Fruit fly (Drosophila melanogaster) whole organism, larva: ENCODE results near the gene IntS4.

Experiments
- noc ChIP-seq: fragments of 200-800 bp; sonication (Bioruptor generic); optimal IDR thresholded peaks from 3 replicates; lab custom pipeline; 2019; ENCODE audit warnings: missing biosample characterization, mild to moderate bottlenecking, missing genetic modification characterization, moderate library complexity

IntS4 gene

dm6 chrX:8572939-8573594 is 14.5 kb upstream of the IntS4 start, which contains the start of gene spirit:
spirit (minus strand) TSS chrX:8573593.
- TF ChIP-seq noc (tag; lab: Kevin White, UChicago) = no peak

dm6 chrX:8571936-8572335 is 13.4 kb upstream of the IntS4 start:
- TF ChIP-seq noc (tag; lab: Kevin White, UChicago) = no peak

- no peak for TF ChIP-seq noc (tag; lab: Kevin White, UChicago)
Observed at dm6 chrX:8570848-8571247, 12.3 kb upstream of the IntS4 start, which contains the start of gene CG12111. CG12111 (minus strand) TSS chrX:8570948.

- TF ChIP-seq noc (tag; lab: Kevin White, UChicago) = no peak
Observed at dm6 chrX:8569639-8570038, 11.1 kb upstream of the IntS4 start.

- no peak for TF ChIP-seq noc (tag; lab: Kevin White, UChicago)
Observed at dm6 chrX:8569038-8569437, 10.5 kb upstream of the IntS4 start.

- no peak for TF ChIP-seq noc (tag; lab: Kevin White, UChicago)
Observed at dm6 chrX:8561404-8562397, 3.1 kb upstream of the IntS4 start.

- TF ChIP-seq noc (tag; lab: Kevin White, UChicago) = peak; percentile 35
Observed at dm6 chrX:8560087-8560999, 1.8 kb upstream of the IntS4 start, which contains the start of the genes CG12112 and Trf4-1. CG12112 (minus strand) TSS chrX:8560192. Trf4-1 (plus strand) TSS chrX:8560322.

dm6 chrX:8554303-8554702 is 4.3 kb downstream of the IntS4 start:
- no peak for TF ChIP-seq noc (tag; lab: Kevin White, UChicago)

dm6 chrX:8542728-8543127 is 15.9 kb downstream of the IntS4 start:
- no peak for TF ChIP-seq noc (tag; lab: Kevin White, UChicago)

dm6 chrX:8541985-8542384 is 16.6 kb downstream of the IntS4 start:
- TF ChIP-seq noc (tag; lab: Kevin White, UChicago) = no peak

dm6 chrX:8538993-8539392 is 19.6 kb downstream of the IntS4 start:
- no peak for TF ChIP-seq noc (tag; lab: Kevin White, UChicago)

dm6 chrX:8538182-8538581 is 20.4 kb downstream of the IntS4 start:
- no peak for TF ChIP-seq noc (tag; lab: Kevin White, UChicago)

dm6 chrX:8536649-8537048 is 21.9 kb downstream of the IntS4 start:
- no peak for TF ChIP-seq noc (tag; lab: Kevin White, UChicago)

dm6 chrX:8534734-8535133 is 23.8 kb downstream of the IntS4 start:
- no peak for TF ChIP-seq noc (tag; lab: Kevin White, UChicago)

- no peak for TF ChIP-seq noc (tag; lab: Kevin White, UChicago)
Observed at dm6 chrX:8534321-8534661, 24.3 kb downstream of the IntS4 start.
